Worm (Caenorhabditis elegans): ENCODE results near the gene her-1.

The her-1 gene

DNA sequence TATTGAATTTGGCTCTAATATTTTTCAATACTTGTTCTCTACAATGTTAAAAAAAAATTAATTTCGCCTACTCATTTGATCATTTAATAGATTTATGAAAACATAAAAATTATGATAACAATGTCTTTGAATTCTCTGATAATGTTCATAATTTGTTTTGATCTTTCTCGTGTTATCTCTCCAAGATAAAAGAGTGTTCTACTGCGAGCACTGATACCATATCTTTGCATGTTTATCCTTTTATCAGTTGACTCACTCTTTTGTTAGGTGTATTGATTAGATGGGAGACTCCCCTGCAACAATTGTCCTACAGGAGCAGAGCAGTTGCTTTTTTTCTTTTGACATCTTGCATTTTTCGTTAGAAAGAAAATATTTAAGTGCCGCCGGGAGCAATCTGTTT is 2.4 kb downstream of the her-1 start:
- TF ChIP-seq dve-1 (tag; optimal IDR thresholded peaks at IDR 0.05; ENCODE audit: insufficient read depth) = peak; percentile 8
- no peak for TF ChIP-seq jun-1 (tag; optimal IDR thresholded peaks at IDR 0.05)

DNA sequence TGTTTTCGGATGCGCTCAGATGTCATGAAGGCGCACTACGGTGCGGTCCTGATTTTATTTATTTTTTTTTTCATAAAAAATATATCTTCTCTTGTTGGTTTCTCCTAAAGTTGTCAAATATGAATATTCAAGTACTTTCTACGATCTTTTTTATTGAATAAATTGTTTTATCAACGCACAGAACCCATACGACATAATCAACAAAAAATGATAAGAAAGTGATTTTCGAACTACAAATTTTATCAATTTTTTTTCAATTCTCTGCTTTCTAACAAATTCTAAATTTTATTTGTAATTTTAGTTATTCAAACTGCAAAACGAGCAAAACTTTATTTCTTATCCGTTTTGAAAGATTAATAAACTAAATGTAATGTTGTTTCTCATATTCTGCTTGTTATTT is 5.0 kb downstream of the her-1 start:
- TF ChIP-seq tag-97 (GFP tag; IDR thresholded peaks at IDR 0.05) (no peak), nhr-28 (tag; optimal IDR thresholded peaks at IDR 0.05) (peak; percentile 37), nhr-6 (tag; optimal IDR thresholded peaks at IDR 0.05) (no peak), pqm-1 (tag; optimal IDR thresholded peaks at IDR 0.05) (peak; percentile 82), daf-16 (GFP tag; optimal IDR thresholded peaks at IDR 0.05) (no peak), daf-16 (tag; optimal IDR thresholded peaks at IDR 0.05) (peak; percentile 67), Y75B8A.6 (GFP tag; IDR thresholded peaks at IDR 0.05) (no peak), dmd-8 (GFP tag; IDR thresholded peaks at IDR 0.05) (no peak), duxl-1 (tag; optimal IDR thresholded peaks at IDR 0.05; ENCODE audit: poor library complexity) (no peak), nhr-25 (tag; optimal IDR thresholded peaks at IDR 0.05; ENCODE audit: borderline replicate concordance, insufficient read depth) (no peak), lsy-2 (tag; optimal IDR thresholded peaks at IDR 0.05) (no peak), T26A8.4 (GFP tag; IDR thresholded peaks at IDR 0.05) (no peak), zfp-3 (GFP tag; conservative IDR thresholded peaks at IDR 0.05) (no peak), mxl-3 (GFP tag; optimal IDR thresholded peaks at IDR 0.05) (no peak), unc-62 (GFP tag; optimal IDR thresholded peaks at IDR 0.05 in 1 of 2) (no peak), unc-62 (tag; optimal IDR thresholded peaks at IDR 0.05) (no peak), tra-1 (GFP tag; IDR thresholded peaks at IDR 0.05) (no peak)

DNA sequence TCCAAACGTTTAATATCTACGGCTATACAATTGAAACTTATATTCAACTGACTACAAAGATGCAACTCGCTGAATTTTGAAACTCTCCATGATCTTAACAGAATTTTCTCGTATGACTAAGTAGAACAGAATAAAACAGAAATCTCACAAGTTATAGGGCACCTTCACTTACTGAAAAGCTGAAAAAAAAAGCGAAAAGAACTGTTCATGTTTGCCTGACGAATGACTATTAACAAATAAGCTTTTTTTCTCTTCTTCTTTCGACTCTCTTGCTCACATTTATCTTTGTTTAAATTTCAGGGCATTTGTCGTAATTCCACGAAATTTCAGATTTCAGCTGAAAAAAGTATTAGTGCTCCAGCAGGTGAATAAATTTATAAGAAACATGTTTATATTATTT is 5.9 kb downstream of the her-1 start, which contains the start of gene xbx-6:
Gene xbx-6 (plus strand): TSS at position 301 of the 400 bp plus-strand sequence.
- TF ChIP-seq hif-1 (tag; optimal IDR thresholded peaks at IDR 0.05) = no peak
- peak in 1 of 2 experiments; percentile 34 for TF ChIP-seq unc-62 (GFP tag; optimal IDR thresholded peaks at IDR 0.05 in 1 of 2)
- TF ChIP-seq unc-62 (tag; optimal IDR thresholded peaks at IDR 0.05) = no peak

DNA sequence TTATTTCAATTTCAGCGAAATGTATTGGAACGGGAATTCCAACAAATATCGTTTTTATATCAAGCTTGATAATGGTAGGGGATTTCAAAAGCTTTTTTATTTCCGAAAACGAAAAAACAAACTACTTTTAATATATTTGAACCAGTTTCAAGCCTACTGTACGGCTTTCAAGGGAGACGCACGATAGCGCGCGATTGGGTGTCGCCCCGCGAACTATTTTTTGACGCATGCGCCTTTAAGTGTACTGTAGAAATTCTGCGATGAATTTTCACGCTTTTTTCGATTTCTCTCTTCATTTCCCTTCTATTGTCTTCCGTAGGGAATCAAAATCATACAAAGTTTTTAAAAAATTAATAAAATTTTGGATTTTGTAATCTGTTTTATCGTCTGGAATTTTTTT is 6.7 kb downstream of the her-1 start:
- TF ChIP-seq zfp-3 (GFP tag; conservative IDR thresholded peaks at IDR 0.05) (no peak), lin-38 (GFP tag; IDR thresholded peaks at IDR 0.05) (no peak), skn-1 (tag; optimal IDR thresholded peaks at IDR 0.05) (no peak), ztf-7 (tag; optimal IDR thresholded peaks at IDR 0.05) (no peak), daf-8 (GFP tag; IDR thresholded peaks at IDR 0.05) (no peak), Y5F2A.4 (GFP tag; optimal IDR thresholded peaks at IDR 0.05) (no peak)

DNA sequence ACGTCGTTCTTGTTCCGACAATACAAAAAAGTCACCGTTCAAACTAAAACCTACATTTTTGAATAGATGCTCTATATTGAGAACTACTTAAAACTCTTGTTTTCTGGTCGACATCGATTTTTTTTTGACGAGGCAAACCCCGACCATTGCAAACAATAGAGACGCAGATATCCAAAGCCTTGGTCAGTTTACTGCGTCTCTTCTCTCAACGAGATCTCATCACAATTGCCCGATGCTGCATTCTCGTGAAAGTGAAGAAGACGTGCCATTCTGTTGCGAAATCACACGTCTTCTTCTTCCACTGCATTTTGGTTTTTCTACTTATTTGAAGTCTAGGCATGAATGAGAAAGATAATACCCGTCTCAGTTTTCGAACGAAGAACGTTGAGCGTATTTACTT is 7.6 kb downstream of the her-1 start:
- TF ChIP-seq hmg-1.1 (GFP tag; IDR thresholded peaks at IDR 0.05) (0 out of 2 replicates have a peak, but pooled peaks have one; percentile 56), fkh-10 (GFP tag; optimal IDR thresholded peaks at IDR 0.05) (peak; percentile 8), rbr-2 (tag; optimal IDR thresholded peaks at IDR 0.05) (peak; percentile 27), mdl-1 (tag; optimal IDR thresholded peaks at IDR 0.05) (peak; percentile 42 to 53), ceh-28 (tag; optimal IDR thresholded peaks at IDR 0.05) (peak; percentile 43), dve-1 (tag; optimal IDR thresholded peaks at IDR 0.05; ENCODE audit: insufficient read depth) (peak; percentile 11), mxl-3 (GFP tag; optimal IDR thresholded peaks at IDR 0.05) (peak; percentile 7), nhr-28 (tag; optimal IDR thresholded peaks at IDR 0.05) (peak; percentile 44), hlh-30 (tag; optimal IDR thresholded peaks at IDR 0.05; ENCODE audit: insufficient read depth) (peak; percentile 85), lin-38 (GFP tag; IDR thresholded peaks at IDR 0.05) (no peak), nhr-6 (tag; optimal IDR thresholded peaks at IDR 0.05) (peak; percentile 12), mep-1 (tag; optimal IDR thresholded peaks at IDR 0.05) (peak; percentile 66), nhr-76 (tag; optimal IDR thresholded peaks at IDR 0.05) (no peak), set-16 (GFP tag; IDR thresholded peaks at IDR 0.05) (no peak), unc-62 (GFP tag; optimal IDR thresholded peaks at IDR 0.05 in 1 of 2) (peak in 1 of 2 experiments; percentile 63), unc-62 (tag; optimal IDR thresholded peaks at IDR 0.05) (no peak), php-3 (GFP tag; IDR thresholded peaks at IDR 0.05) (no peak), aha-1 (tag) (peak; percentile 26), snpc-4 (tag; optimal IDR thresholded peaks at IDR 0.05) (no peak)
